Fruit fly (Drosophila melanogaster): ENCODE data around the gene ppan.
A peak's percentile ranks its signal among the peaks of the same experiment; 100 is the strongest.

The ppan gene

DNA sequence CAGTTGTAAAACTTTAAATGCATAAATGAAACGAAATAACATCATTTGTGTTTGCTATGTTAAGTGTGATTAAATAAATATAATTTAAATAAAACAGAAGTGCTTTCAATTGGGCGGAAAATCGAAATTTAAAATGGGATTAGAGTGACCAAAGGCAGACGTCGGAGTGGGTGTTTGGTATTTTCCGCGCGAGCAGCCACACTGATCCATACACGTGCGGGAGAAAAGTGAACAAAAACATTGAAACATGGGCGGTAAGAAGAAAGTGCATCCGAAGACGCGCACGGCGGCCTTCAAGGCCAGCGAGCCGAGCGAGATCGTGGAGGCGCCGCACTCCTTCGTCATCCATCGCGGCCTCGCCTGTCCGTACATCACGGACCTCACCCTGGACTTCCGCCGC lies at the start of gene ppan (continued):
- TF ChIP-seq CG17829 (tag; optimal IDR thresholded peaks at IDR 0.05) (peak; percentile 11), rib (GFP tag; IDR thresholded peaks at IDR 0.05) (no peak), CG3726 (GFP tag; IDR thresholded peaks at IDR 0.05) (no peak), Ravus (GFP tag; IDR thresholded peaks at IDR 0.05) (no peak), CG11504 (tag; optimal IDR thresholded peaks at IDR 0.05) (no peak), CG12744 (GFP tag; optimal IDR thresholded peaks at IDR 0.05) (no peak), Meics (GFP tag; optimal IDR thresholded peaks at IDR 0.05) (no peak), grau (tag; optimal IDR thresholded peaks at IDR 0.05) (no peak), CG32767 (GFP tag; IDR thresholded peaks at IDR 0.05) (no peak), CG6272 (GFP tag; IDR thresholded peaks at IDR 0.05) (no peak), sima (GFP tag; optimal IDR thresholded peaks at IDR 0.05) (no peak), p53 (GFP tag; optimal IDR thresholded peaks at IDR 0.05) (no peak), ash1 (GFP tag; optimal IDR thresholded peaks at IDR 0.05) (no peak), sob (GFP tag; IDR thresholded peaks at IDR 0.05) (no peak), CG10462 (GFP tag; optimal IDR thresholded peaks at IDR 0.05) (no peak), NFAT (GFP tag; IDR thresholded peaks at IDR 0.05) (no peak), Gug (GFP tag; IDR thresholded peaks at IDR 0.05) (no peak), fu2 (GFP tag; optimal IDR thresholded peaks at IDR 0.05) (no peak), bab2 (GFP tag; optimal IDR thresholded peaks at IDR 0.05) (no peak), Tbp (GFP tag; optimal IDR thresholded peaks at IDR 0.05) (no peak), psq (GFP tag; optimal IDR thresholded peaks at IDR 0.05) (no peak), ara (GFP tag; IDR thresholded peaks at IDR 0.05) (no peak), CG17186 (GFP tag; optimal IDR thresholded peaks at IDR 0.05) (peak; percentile 46), z (GFP tag; IDR thresholded peaks at IDR 0.05) (no peak), twi (tag; optimal IDR thresholded peaks at IDR 0.05) (no peak), CkIIα-i1 (GFP tag; IDR thresholded peaks at IDR 0.05) (no peak), trem (tag; optimal IDR thresholded peaks at IDR 0.05) (peak; percentile 33), CG4404 (GFP tag; IDR thresholded peaks at IDR 0.05) (no peak), sd (tag; optimal IDR thresholded peaks at IDR 0.05) (no peak), CG7786 (GFP tag; optimal IDR thresholded peaks at IDR 0.05) (no peak), Pdp1 (GFP tag; optimal IDR thresholded peaks at IDR 0.05) (peak in 1 of 2 experiments; percentile 28), pros (GFP tag; optimal IDR thresholded peaks at IDR 0.05) (no peak), jing (GFP tag; optimal IDR thresholded peaks at IDR 0.05) (no peak), CG8388 (GFP tag; optimal IDR thresholded peaks at IDR 0.05) (no peak), CG34224 (GFP tag; IDR thresholded peaks at IDR 0.05; ENCODE audit: partially characterized antibody) (peak; percentile 25; the same call in 1 of the 3 replicates), usp (GFP tag; optimal IDR thresholded peaks at IDR 0.05) (no peak), yki (optimal IDR thresholded peaks at IDR 0.05) (no peak), crc (GFP tag; optimal IDR thresholded peaks at IDR 0.05) (no peak), CG10543 (GFP tag; optimal IDR thresholded peaks at IDR 0.05) (no peak), Chrac-16 (GFP tag; optimal IDR thresholded peaks at IDR 0.05) (no peak), CG42726 (GFP tag; IDR thresholded peaks at IDR 0.05; ENCODE audit: partially characterized antibody) (no peak), peb (GFP tag; IDR thresholded peaks at IDR 0.05) (no peak), org-1 (GFP tag; optimal IDR thresholded peaks at IDR 0.05) (no peak), pfk (GFP tag; optimal IDR thresholded peaks at IDR 0.05) (no peak), dan (GFP tag; IDR thresholded peaks at IDR 0.05) (no peak), scrt (GFP tag; optimal IDR thresholded peaks at IDR 0.05) (no peak), inv (GFP tag; IDR thresholded peaks at IDR 0.05; ENCODE audit: partially characterized antibody) (no peak), knrl (GFP tag; IDR thresholded peaks at IDR 0.05; ENCODE audit: partially characterized antibody) (peak; percentile 44; the same call in 1 of the 3 replicates), vvl (GFP tag; IDR thresholded peaks at IDR 0.05) (0 out of 2 replicates have a peak, but pooled peaks have one; percentile 8), ase (GFP tag; IDR thresholded peaks at IDR 0.05) (no peak), lilli (GFP tag; optimal IDR thresholded peaks at IDR 0.05) (no peak), unpg (GFP tag; optimal IDR thresholded peaks at IDR 0.05) (no peak), CG16813 (GFP tag; IDR thresholded peaks at IDR 0.05; ENCODE audit: partially characterized antibody) (peak; percentile 15; the same call in 1 of the 3 replicates)
